Fruit fly (Drosophila melanogaster) whole organism, embryonic: Measurements from ENCODE around the gene CG1971.
A peak's percentile ranks its signal among the peaks of the same experiment; 100 is the strongest.

Experiments
- Atf3 ChIP-seq: fragments of 200-800 bp; sonication (Bioruptor generic); optimal IDR thresholded peaks from 3 replicates; lab custom pipeline; 2016; ENCODE audit warnings: missing biosample characterization, missing genetic modification characterization
- BEAF-32 ChIP-seq: fragments of 200-800 bp; sonication (Bioruptor generic); optimal IDR thresholded peaks from 3 replicates; lab custom pipeline; 2017; ENCODE audit warnings: missing biosample characterization, missing genetic modification characterization, mild to moderate bottlenecking, moderate library complexity, missing genetic modification reagents
- CG11398 ChIP-seq: fragments of 200-800 bp; sonication (Bioruptor generic); optimal IDR thresholded peaks from 2 replicates; lab custom pipeline; 2016; ENCODE audit warnings: missing biosample characterization, missing genetic modification characterization
- CG11695 ChIP-seq: fragments of 200-800 bp; sonication (Bioruptor generic); IDR thresholded peaks from 3 replicates; pipeline ENCODE4 v1.3.6; 2022; ENCODE audit warnings: missing biosample characterization, missing genetic modification characterization
- CG12071 ChIP-seq: fragments of 200-800 bp; sonication (Bioruptor generic); optimal IDR thresholded peaks from 3 replicates; lab custom pipeline; 2018; ENCODE audit warnings: missing biosample characterization, mild to moderate bottlenecking, missing genetic modification characterization
- CG12219 ChIP-seq: fragments of 200-800 bp; sonication (Bioruptor generic); optimal IDR thresholded peaks from 3 replicates; lab custom pipeline; 2018; ENCODE audit warnings: missing biosample characterization, mild to moderate bottlenecking, missing genetic modification characterization
- CG13296 ChIP-seq: fragments of 200-800 bp; sonication (Bioruptor generic); optimal IDR thresholded peaks from 3 replicates; lab custom pipeline; 2018; ENCODE audit warnings: missing biosample characterization, mild to moderate bottlenecking, missing genetic modification characterization
- CG13424 ChIP-seq: fragments of 200-800 bp; sonication (Bioruptor generic); optimal IDR thresholded peaks from 2 replicates; lab custom pipeline; 2019; ENCODE audit warnings: missing biosample characterization, mild to moderate bottlenecking, missing genetic modification characterization, moderate library complexity
- CG14014 ChIP-seq: fragments of 200-800 bp; sonication (Bioruptor generic); IDR thresholded peaks from 2 replicates; pipeline ENCODE4 v1.3.6; 2022; ENCODE audit warnings: missing biosample characterization, missing genetic modification characterization
- CG14667 ChIP-seq: fragments of 200-800 bp; sonication (Bioruptor generic); IDR thresholded peaks from 2 replicates; pipeline ENCODE4 v1.3.6; 2022; ENCODE audit warnings: missing biosample characterization, missing genetic modification characterization
- CG1602 ChIP-seq: fragments of 200-800 bp; sonication (Bioruptor generic); optimal IDR thresholded peaks from 3 replicates; lab custom pipeline; 2016; ENCODE audit warnings: missing biosample characterization, missing genetic modification characterization
- CG17385 ChIP-seq: fragments of 200-800 bp; sonication (Bioruptor generic); optimal IDR thresholded peaks from 3 replicates; lab custom pipeline; 2018; ENCODE audit warnings: missing biosample characterization, mild to moderate bottlenecking, missing genetic modification characterization
- CG2129 ChIP-seq: fragments of 200-800 bp; sonication (Bioruptor generic); IDR thresholded peaks from 2 replicates; pipeline ENCODE4 v1.3.6; 2022; ENCODE audit warnings: missing biosample characterization, missing genetic modification characterization; ENCODE audit not compliant: partially characterized antibody
- CG30403 ChIP-seq: fragments of 200-800 bp; sonication (Bioruptor generic); optimal IDR thresholded peaks from 3 replicates; lab custom pipeline; 2016; ENCODE audit warnings: missing biosample characterization, missing genetic modification characterization
- CG3065 ChIP-seq: fragments of 200-800 bp; sonication (Bioruptor generic); optimal IDR thresholded peaks from 2 replicates; lab custom pipeline; 2016; ENCODE audit warnings: missing biosample characterization, missing genetic modification characterization
- CG3847 ChIP-seq: fragments of 200-800 bp; sonication (Bioruptor generic); IDR thresholded peaks from 2 replicates; pipeline ENCODE4 v1.3.6; 2022; ENCODE audit warnings: missing biosample characterization, missing genetic modification characterization
- CG5180 ChIP-seq: fragments of 200-800 bp; sonication (Bioruptor generic); optimal IDR thresholded peaks from 3 replicates; lab custom pipeline; 2017; ENCODE audit warnings: missing biosample characterization, missing genetic modification characterization, mild to moderate bottlenecking, moderate library complexity, missing genetic modification reagents
- CG6654 ChIP-seq: fragments of 200-800 bp; sonication (Bioruptor generic); optimal IDR thresholded peaks from 2 replicates; lab custom pipeline; 2017; ENCODE audit warnings: missing biosample characterization, mild to moderate bottlenecking, missing genetic modification characterization
- CG7963 ChIP-seq: fragments of 200-800 bp; sonication (Bioruptor generic); IDR thresholded peaks from 3 replicates; pipeline ENCODE4 v1.3.6; 2022; ENCODE audit warnings: missing biosample characterization, missing genetic modification characterization; ENCODE audit not compliant: partially characterized antibody
- CG8281 ChIP-seq: fragments of 200-800 bp; sonication (Bioruptor generic); optimal IDR thresholded peaks from 2 replicates; lab custom pipeline; 2018; ENCODE audit warnings: missing biosample characterization, mild to moderate bottlenecking, missing genetic modification characterization, moderate library complexity
- CG8359 ChIP-seq: fragments of 200-800 bp; sonication (Bioruptor generic); optimal IDR thresholded peaks from 2 replicates; lab custom pipeline; 2017; ENCODE audit warnings: missing biosample characterization, mild to moderate bottlenecking, missing genetic modification characterization, borderline replicate concordance
- CG9215 ChIP-seq: fragments of 200-800 bp; sonication (Bioruptor generic); IDR thresholded peaks from 2 replicates; pipeline ENCODE4 v1.3.6; 2022; ENCODE audit warnings: missing biosample characterization, missing genetic modification characterization
- CTCF ChIP-seq: fragments of 200-800 bp; sonication (Bioruptor generic); optimal IDR thresholded peaks from 2 replicates; lab custom pipeline; 2017; ENCODE audit warnings: missing biosample characterization, mild to moderate bottlenecking, missing genetic modification characterization, moderate library complexity
- D ChIP-seq, 2 experiments: fragments of 200-800 bp in 1 of 2; fragments of >200 bp in 1 of 2; sonication (Bioruptor generic) in 1 of 2; optimal IDR thresholded peaks; 2 replicates in 1 of 2; 3 replicates in 1 of 2; lab custom pipeline; 2017; ENCODE audit warnings: mild to moderate bottlenecking in 1 of 2, missing biosample characterization in 1 of 2, missing genetic modification characterization in 1 of 2, missing genetic modification reagents in 1 of 2
- Jarid2 ChIP-seq: fragments of 200-800 bp; sonication (Bioruptor generic); optimal IDR thresholded peaks from 3 replicates; lab custom pipeline; 2017; ENCODE audit warnings: mild to moderate bottlenecking, missing biosample characterization, missing genetic modification reagents, missing genetic modification characterization
- Meics ChIP-seq: fragments of 200-800 bp; sonication (Bioruptor generic); optimal IDR thresholded peaks from 2 replicates; lab custom pipeline; 2017; ENCODE audit warnings: missing biosample characterization, mild to moderate bottlenecking, missing genetic modification characterization
- Ravus ChIP-seq: fragments of 200-800 bp; sonication (Bioruptor generic); IDR thresholded peaks from 2 replicates; pipeline ENCODE4 v1.3.6; 2022; ENCODE audit warnings: missing biosample characterization, missing genetic modification characterization
- Spps ChIP-seq: fragments of 200-800 bp; sonication (Bioruptor generic); optimal IDR thresholded peaks from 2 replicates; lab custom pipeline; 2018; ENCODE audit warnings: missing biosample characterization, mild to moderate bottlenecking, missing genetic modification characterization
- Sry-δ ChIP-seq: fragments of 200-800 bp; sonication (Bioruptor generic); optimal IDR thresholded peaks from 2 replicates; lab custom pipeline; 2016; ENCODE audit warnings: missing biosample characterization, missing genetic modification characterization
- Ssrp ChIP-seq: fragments of 200-800 bp; sonication (Bioruptor generic); optimal IDR thresholded peaks from 2 replicates; lab custom pipeline; 2018; ENCODE audit warnings: missing biosample characterization, mild to moderate bottlenecking, missing genetic modification characterization, moderate library complexity
- ap ChIP-seq: fragments of 200-800 bp; sonication (Bioruptor generic); IDR thresholded peaks from 2 replicates; pipeline ENCODE4 v1.3.6; 2022; ENCODE audit warnings: missing biosample characterization, missing genetic modification characterization
- bigmax ChIP-seq: fragments of 200-800 bp; sonication (Bioruptor generic); optimal IDR thresholded peaks from 2 replicates; lab custom pipeline; 2018; ENCODE audit warnings: missing biosample characterization, mild to moderate bottlenecking, missing genetic modification characterization
- cad ChIP-seq: fragments of >200 bp; optimal IDR thresholded peaks from 2 replicates; lab custom pipeline; 2017; ENCODE audit warnings: missing biosample characterization, missing genetic modification characterization
- caup ChIP-seq: fragments of 200-800 bp; sonication (Bioruptor generic); optimal IDR thresholded peaks from 3 replicates; lab custom pipeline; 2017; ENCODE audit warnings: missing biosample characterization, mild to moderate bottlenecking, missing genetic modification characterization, moderate library complexity; ENCODE audit not compliant: severe bottlenecking
- emc ChIP-seq: fragments of 200-800 bp; sonication (Bioruptor generic); optimal IDR thresholded peaks from 2 replicates; lab custom pipeline; 2016; ENCODE audit warnings: missing biosample characterization, missing genetic modification characterization
- gce ChIP-seq: fragments of 200-800 bp; sonication (Bioruptor generic); IDR thresholded peaks from 3 replicates; pipeline ENCODE4 v1.3.6; 2022; ENCODE audit warnings: missing biosample characterization, missing genetic modification characterization
- ind ChIP-seq: fragments of 200-800 bp; sonication (Bioruptor generic); optimal IDR thresholded peaks from 3 replicates; lab custom pipeline; 2016; ENCODE audit warnings: missing biosample characterization, missing genetic modification characterization
- ken ChIP-seq: fragments of 200-800 bp; sonication (Bioruptor generic); IDR thresholded peaks from 3 replicates; pipeline ENCODE4 v1.3.6; 2022; ENCODE audit warnings: missing biosample characterization, missing genetic modification characterization
- knrl ChIP-seq: fragments of 200-800 bp; sonication (Bioruptor generic); IDR thresholded peaks from 3 replicates; pipeline ENCODE4 v1.3.6; 2022; ENCODE audit warnings: missing biosample characterization, missing genetic modification characterization; ENCODE audit not compliant: partially characterized antibody
- org-1 ChIP-seq: fragments of 200-800 bp; sonication (Bioruptor generic); optimal IDR thresholded peaks from 2 replicates; lab custom pipeline; 2017; ENCODE audit warnings: missing biosample characterization, missing genetic modification characterization
- pan ChIP-seq, 4 experiments: fragments of >200 bp in 3 of 4; fragments of 200-800 bp in 1 of 4; sonication (Bioruptor generic) in 1 of 4; optimal IDR thresholded peaks in 3 of 4; IDR thresholded peaks in 1 of 4; 2 replicates each; pipeline versions ENCODE4 v1.3.6 to Lab custom; 2017 to 2022; ENCODE audit warnings: missing biosample characterization in 2 of 4, missing genetic modification characterization in 2 of 4, mixed read lengths in 1 of 4
- pnt ChIP-seq: fragments of 200-800 bp; sonication (Bioruptor generic); optimal IDR thresholded peaks from 3 replicates; lab custom pipeline; 2016; ENCODE audit warnings: missing biosample characterization, missing genetic modification characterization
- pum ChIP-seq: fragments of 200-800 bp; sonication (Bioruptor generic); optimal IDR thresholded peaks from 2 replicates; lab custom pipeline; 2016; ENCODE audit warnings: missing biosample characterization, missing genetic modification characterization
- scrt ChIP-seq: fragments of 200-800 bp; sonication (Bioruptor generic); optimal IDR thresholded peaks from 2 replicates; lab custom pipeline; 2018; ENCODE audit warnings: missing biosample characterization, mild to moderate bottlenecking, missing genetic modification characterization, moderate library complexity
- sim ChIP-seq: fragments of 200-800 bp; sonication (Bioruptor generic); IDR thresholded peaks from 2 replicates; pipeline ENCODE4 v1.3.6; 2022; ENCODE audit warnings: missing biosample characterization, missing genetic modification characterization
- stc ChIP-seq: fragments of 200-800 bp; sonication (Bioruptor generic); IDR thresholded peaks from 2 replicates; pipeline ENCODE4 v1.3.6; 2022; ENCODE audit warnings: missing biosample characterization, missing genetic modification characterization
- usp ChIP-seq: fragments of >200 bp; optimal IDR thresholded peaks from 2 replicates; lab custom pipeline; 2017; ENCODE audit warnings: missing biosample characterization, missing genetic modification characterization
- wor ChIP-seq: fragments of 200-800 bp; sonication (Bioruptor generic); IDR thresholded peaks from 2 replicates; pipeline ENCODE4 v1.3.6; 2022; ENCODE audit warnings: missing biosample characterization, missing genetic modification characterization

CG1971 gene

DNA sequence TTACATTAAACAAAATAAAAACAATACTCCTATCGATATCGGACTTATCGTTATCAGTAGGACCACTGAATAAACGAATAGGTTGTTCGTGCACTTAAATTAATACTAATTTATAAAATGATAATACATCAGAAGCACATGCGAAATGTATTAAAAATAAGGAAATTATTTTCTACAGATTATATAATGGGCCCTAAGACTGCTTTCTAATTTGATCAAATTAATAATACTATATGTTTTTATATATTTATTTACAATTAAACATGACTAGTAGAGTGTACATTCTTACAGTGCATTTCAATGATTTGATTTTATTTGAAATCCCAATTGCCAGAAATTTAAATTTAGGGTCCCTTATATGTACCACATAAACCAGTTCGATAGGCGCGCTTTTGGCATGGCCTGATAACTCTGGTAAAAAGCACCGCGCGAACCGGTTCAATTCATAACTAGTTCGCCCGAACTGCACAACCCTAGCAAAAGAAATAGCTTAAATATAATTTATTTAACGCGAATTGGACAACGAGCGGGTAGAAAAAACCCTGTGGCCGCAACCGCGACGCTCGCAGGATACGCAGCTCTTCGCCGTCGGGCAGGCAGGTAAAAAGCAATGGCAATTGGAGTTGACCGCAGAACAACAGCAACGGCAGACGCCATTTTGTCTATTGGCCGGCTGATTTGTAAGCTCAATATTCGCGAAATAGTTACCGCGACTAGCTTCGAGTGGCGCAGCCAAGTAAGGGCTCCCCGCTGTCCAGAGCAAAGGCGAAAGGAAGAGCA, 28.5 kb upstream of the CG1971 start, which contains the start of the genes CG2126 and faf (continued):
- peak; percentile 80 for TF ChIP-seq Ssrp (tag; lab: Kevin White, UChicago)
- peak; percentile 62 for TF ChIP-seq BEAF-32 (GFP tag; lab: Kevin White, UChicago)
- peak; percentile 61 for TF ChIP-seq stc (GFP tag; lab: Robert Waterston, UW)
- TF ChIP-seq CG9215 (GFP tag; lab: Robert Waterston, UW), result peak; percentile 63
- no peak for TF ChIP-seq gce (GFP tag; lab: Robert Waterston, UW)
- peak; percentile 41; the same call in 1 of the 2 replicates for TF ChIP-seq wor
- peak; percentile 77 for TF ChIP-seq CG17385 (GFP tag; lab: Kevin White, UChicago)
- TF ChIP-seq bigmax, result no peak
- TF ChIP-seq CG14014 (GFP tag; lab: Robert Waterston, UW), result peak; percentile 82
- TF ChIP-seq org-1 (GFP tag; lab: Kevin White, UChicago), result peak; percentile 11
- TF ChIP-seq CG12071 (GFP tag; lab: Kevin White, UChicago), result peak; percentile 9
- no peak for TF ChIP-seq pan (optimal IDR thresholded peaks at IDR 0.05; lab: Kevin White, UChicago)
- peak in 1 of 2 experiments; percentile 81 for TF ChIP-seq pan (GFP tag; optimal IDR thresholded peaks at IDR 0.05 in 1 of 2, IDR thresholded peaks at IDR 0.05 in 1 of 2)
- TF ChIP-seq pnt (GFP tag; lab: Kevin White, UChicago), result peak; percentile 32
- no peak for TF ChIP-seq CG7963 (GFP tag; lab: Robert Waterston, UW)
- TF ChIP-seq Jarid2 (GFP tag; lab: Kevin White, UChicago), result no peak
- TF ChIP-seq CG30403, result peak; percentile 84
- TF ChIP-seq CTCF, result no peak
- peak; percentile 41 for TF ChIP-seq CG5180 (GFP tag; lab: Kevin White, UChicago)
- peak; percentile 71 for TF ChIP-seq CG3847 (GFP tag; lab: Robert Waterston, UW)
- peak; percentile 49 for TF ChIP-seq CG8281 (tag; lab: Kevin White, UChicago)
- peak; percentile 41 for TF ChIP-seq pum (GFP tag; lab: Kevin White, UChicago)
- TF ChIP-seq caup (GFP tag; lab: Kevin White, UChicago), result peak; percentile 73
- TF ChIP-seq scrt, result peak; percentile 53
- no peak for TF ChIP-seq CG11398
- TF ChIP-seq CG1602 (GFP tag; lab: Kevin White, UChicago), result peak; percentile 72
- TF ChIP-seq CG2129, result peak; percentile 16; the same call in 1 of the 2 replicates
- no peak for TF ChIP-seq CG8359 (GFP tag; lab: Kevin White, UChicago)
- peak; percentile 29 for TF ChIP-seq CG6654
- 0 out of 2 replicates have a peak, but pooled peaks have one; percentile 43 for TF ChIP-seq CG14667 (GFP tag; lab: Robert Waterston, UW)
- peak; percentile 76; the same call in 2 of the 3 replicates for TF ChIP-seq CG11695 (GFP tag; lab: Robert Waterston, UW)
- peak; percentile 76 for TF ChIP-seq CG13296 (GFP tag; lab: Kevin White, UChicago)
- TF ChIP-seq Ravus (GFP tag; lab: Robert Waterston, UW), result peak; percentile 5; the same call in 1 of the 2 replicates
- peak; percentile 21 for TF ChIP-seq CG3065 (GFP tag; lab: Kevin White, UChicago)
- 0 out of 2 replicates have a peak, but pooled peaks have one; percentile 7 for TF ChIP-seq sim (GFP tag; lab: Robert Waterston, UW)
- TF ChIP-seq ap (GFP tag; lab: Robert Waterston, UW), result no peak
- TF ChIP-seq Atf3 (GFP tag; lab: Kevin White, UChicago), result peak; percentile 3
- TF ChIP-seq cad, result no peak
- TF ChIP-seq D (optimal IDR thresholded peaks at IDR 0.05; lab: Kevin White, UChicago), result no peak
- peak; percentile 48 for TF ChIP-seq D (GFP tag; optimal IDR thresholded peaks at IDR 0.05; lab: Kevin White, UChicago)
- TF ChIP-seq usp (GFP tag; lab: Kevin White, UChicago), result no peak
- peak; percentile 25 for TF ChIP-seq Spps (tag; lab: Kevin White, UChicago)
- TF ChIP-seq Meics (GFP tag; lab: Kevin White, UChicago), result peak; percentile 74
- peak; percentile 82 for TF ChIP-seq ind
- TF ChIP-seq Sry-δ, result peak; percentile 40
- peak; percentile 26 for TF ChIP-seq emc (GFP tag; lab: Kevin White, UChicago)
- TF ChIP-seq knrl, result peak; percentile 43; the same call in 2 of the 3 replicates
- TF ChIP-seq ken, result peak; percentile 65; the same call in 1 of the 3 replicates
- peak; percentile 87 for TF ChIP-seq CG13424 (tag; lab: Kevin White, UChicago)
- peak; percentile 33 for TF ChIP-seq CG12219 (GFP tag; lab: Kevin White, UChicago)
